Worm (Caenorhabditis elegans): ENCODE data around the gene sdz-9.

sdz-9 gene

DNA sequence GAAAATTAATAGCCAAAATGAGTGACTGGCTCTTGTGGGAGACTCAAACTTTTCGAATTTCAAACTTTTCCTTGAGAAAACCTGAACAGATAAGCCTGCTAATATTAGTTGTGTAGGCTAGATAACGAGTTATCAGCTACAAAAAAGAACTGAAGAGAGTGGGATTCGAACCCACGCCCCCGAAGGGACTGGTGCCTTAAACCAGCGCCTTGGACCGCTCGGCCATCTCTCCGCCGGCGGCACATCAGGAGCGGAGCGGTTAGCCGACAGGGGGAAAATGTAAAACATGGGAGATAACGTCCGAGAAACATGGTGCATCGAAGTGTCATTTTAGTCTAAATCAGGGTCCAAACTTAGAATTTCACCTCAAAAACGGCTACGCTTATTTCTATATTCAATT is 37.8 kb downstream of the sdz-9 start:
- TF ChIP-seq lin-39 (tag; optimal IDR thresholded peaks at IDR 0.05) (no peak), mab-5 (tag; optimal IDR thresholded peaks at IDR 0.05) (no peak), sma-3 (GFP tag; optimal IDR thresholded peaks at IDR 0.05) (no peak), sma-9 (GFP tag; optimal IDR thresholded peaks at IDR 0.05) (no peak), sma-9 (tag; optimal IDR thresholded peaks at IDR 0.05) (no peak), C34F6.9 (tag; optimal IDR thresholded peaks at IDR 0.05) (no peak), crh-2 (tag; optimal IDR thresholded peaks at IDR 0.05) (no peak), R02D3.7 (tag; optimal IDR thresholded peaks at IDR 0.05) (no peak), nhr-6 (tag; optimal IDR thresholded peaks at IDR 0.05) (no peak), ceh-82 (tag; optimal IDR thresholded peaks at IDR 0.05) (no peak), zag-1 (tag; optimal IDR thresholded peaks at IDR 0.05) (no peak), unc-55 (GFP tag; optimal IDR thresholded peaks at IDR 0.05) (no peak), nhr-11 (tag; optimal IDR thresholded peaks at IDR 0.05) (no peak), ama-1 (optimal IDR thresholded peaks at IDR 0.05) (no peak), unc-39 (tag; optimal IDR thresholded peaks at IDR 0.05) (no peak), elt-1 (tag; optimal IDR thresholded peaks at IDR 0.05) (no peak), mbf-1 (tag; optimal IDR thresholded peaks at IDR 0.05) (no peak), ztf-4 (tag; optimal IDR thresholded peaks at IDR 0.05) (no peak), nhr-77 (tag; optimal IDR thresholded peaks at IDR 0.05) (no peak)

ce11 chrII:2735192-2735591 is 38.2 kb downstream of the sdz-9 start, which contains the start of gene wdr-31:
wdr-31 (minus strand) TSS chrII:2735292.
- TF ChIP-seq lin-11 (tag; optimal IDR thresholded peaks at IDR 0.05) = no peak
- TF ChIP-seq dmd-4 (tag; optimal IDR thresholded peaks at IDR 0.05) = no peak
- TF ChIP-seq unc-55 (GFP tag; optimal IDR thresholded peaks at IDR 0.05) = no peak

ce11 chrII:2734735-2735134 is 38.7 kb downstream of the sdz-9 start:
- TF ChIP-seq fos-1 (tag; optimal IDR thresholded peaks at IDR 0.05) (peak; percentile 13), lin-11 (tag; optimal IDR thresholded peaks at IDR 0.05) (no peak), nhr-23 (tag; optimal IDR thresholded peaks at IDR 0.05) (no peak), lsy-2 (tag; optimal IDR thresholded peaks at IDR 0.05) (peak in 1 of 2 experiments; percentile 22), nhr-12 (tag; optimal IDR thresholded peaks at IDR 0.05) (no peak), F13H6.1 (tag; optimal IDR thresholded peaks at IDR 0.05) (peak; percentile 67), skn-1 (tag; optimal IDR thresholded peaks at IDR 0.05) (no peak), alr-1 (tag; optimal IDR thresholded peaks at IDR 0.05) (no peak), ceh-16 (tag; optimal IDR thresholded peaks at IDR 0.05) (peak; percentile 30), Y55F3AM.14 (GFP tag; optimal IDR thresholded peaks at IDR 0.05) (no peak), nhr-77 (tag; optimal IDR thresholded peaks at IDR 0.05) (no peak), nhr-129 (tag; optimal IDR thresholded peaks at IDR 0.05) (peak; percentile 4), C34F6.9 (tag; optimal IDR thresholded peaks at IDR 0.05) (peak; percentile 28)

DNA sequence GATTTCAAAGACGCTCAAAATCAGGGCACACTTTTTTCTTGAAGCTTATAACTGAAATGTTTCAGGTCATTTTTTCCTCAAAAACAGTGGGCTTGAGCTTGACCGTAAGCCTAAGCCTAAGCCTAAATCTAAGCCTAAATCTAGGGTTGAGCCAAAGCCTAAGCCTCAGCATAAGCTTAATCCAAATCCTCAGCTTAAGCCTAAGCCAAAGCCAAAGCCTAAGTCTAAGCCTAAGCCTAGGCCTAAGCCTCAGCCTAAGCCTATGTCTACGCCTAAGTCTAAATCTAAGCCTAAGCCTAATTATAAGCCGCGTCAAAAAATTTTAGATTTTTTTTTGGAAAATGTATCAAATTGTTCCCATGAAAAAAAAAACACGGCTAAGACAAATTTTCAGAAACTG is 39.2 kb downstream of the sdz-9 start:
- no peak for TF ChIP-seq ztf-4 (tag; optimal IDR thresholded peaks at IDR 0.05)
- TF ChIP-seq elt-3 (tag; optimal IDR thresholded peaks at IDR 0.05) = no peak
- no peak for TF ChIP-seq nhr-21 (tag; optimal IDR thresholded peaks at IDR 0.05)
- TF ChIP-seq elt-1 (tag; optimal IDR thresholded peaks at IDR 0.05) = no peak
- no peak for TF ChIP-seq nhr-11 (tag; optimal IDR thresholded peaks at IDR 0.05)
- TF ChIP-seq lin-11 (tag; optimal IDR thresholded peaks at IDR 0.05) = no peak
- TF ChIP-seq lsy-2 (tag; optimal IDR thresholded peaks at IDR 0.05) = no peak

- TF ChIP-seq ceh-16 (tag; optimal IDR thresholded peaks at IDR 0.05) (no peak), mdl-1 (tag; optimal IDR thresholded peaks at IDR 0.05) (no peak), ama-1 (optimal IDR thresholded peaks at IDR 0.05) (no peak), skn-1 (tag; optimal IDR thresholded peaks at IDR 0.05) (no peak), unc-39 (tag; optimal IDR thresholded peaks at IDR 0.05) (no peak), zag-1 (tag; optimal IDR thresholded peaks at IDR 0.05) (no peak), lin-39 (tag; optimal IDR thresholded peaks at IDR 0.05) (no peak)
These were observed 42.8 kb downstream of the sdz-9 start for ce11 chrII:2730647-2731046.

ce11 chrII:2726774-2727173 is 46.7 kb downstream of the sdz-9 start:
- TF ChIP-seq nhr-237 (tag; optimal IDR thresholded peaks at IDR 0.05) (no peak), C34F6.9 (tag; optimal IDR thresholded peaks at IDR 0.05) (peak; percentile 1)
